Worm (Caenorhabditis elegans) whole organism, late embryonic: ENCODE measurements around the gene lec-3.
A peak's percentile ranks its signal among the peaks of the same experiment; 100 is the strongest.

Experiments
- K09A11.1 ChIP-seq: sonication (generic microtip); optimal IDR thresholded peaks from 2 replicates; lab custom pipeline; 2017; ENCODE audit warnings: antibody characterized with exemption, mild to moderate bottlenecking, missing genetic modification characterization, missing compliant biosample characterization; ENCODE audit not compliant: insufficient read depth
- T23F11.4 ChIP-seq: fragments of 200-800 bp; sonication (Bioruptor generic); optimal IDR thresholded peaks from 2 replicates; lab custom pipeline; 2018; ENCODE audit warnings: mild to moderate bottlenecking, missing genetic modification characterization, missing compliant biosample characterization
- ahr-1 ChIP-seq: sonication (generic microtip); optimal IDR thresholded peaks from 2 replicates; lab custom pipeline; 2016; ENCODE audit warnings: missing genetic modification characterization, missing compliant biosample characterization
- ama-1 ChIP-seq: fragments of 150-350 bp; optimal IDR thresholded peaks from 2 replicates; lab custom pipeline; 2014
- ceh-18 ChIP-seq: sonication (generic microtip); optimal IDR thresholded peaks from 2 replicates; lab custom pipeline; 2016; ENCODE audit warnings: missing genetic modification characterization, missing compliant biosample characterization
- ceh-19 ChIP-seq: fragments of 200-800 bp; sonication (Bioruptor generic); optimal IDR thresholded peaks from 2 replicates; lab custom pipeline; 2018; ENCODE audit warnings: mild to moderate bottlenecking, missing genetic modification characterization, missing compliant biosample characterization
- ceh-2 ChIP-seq: sonication (generic microtip); optimal IDR thresholded peaks from 2 replicates; lab custom pipeline; 2016; ENCODE audit warnings: missing genotype, missing genetic modification characterization, missing compliant biosample characterization
- ceh-30 ChIP-seq: fragments of 150-350 bp; optimal IDR thresholded peaks from 2 replicates; lab custom pipeline; 2014; ENCODE audit warnings: missing biosample characterization, missing genetic modification characterization
- ceh-31 ChIP-seq: sonication (generic microtip); optimal IDR thresholded peaks from 2 replicates; lab custom pipeline; 2016; ENCODE audit warnings: missing genetic modification characterization, missing compliant biosample characterization
- ceh-45 ChIP-seq: fragments of 200-800 bp; sonication (Bioruptor generic); IDR thresholded peaks from 2 replicates; pipeline ENCODE4 v1.3.6; 2022; ENCODE audit warnings: missing genetic modification reagents, missing genetic modification characterization, missing compliant biosample characterization
- ceh-48 ChIP-seq: sonication (generic microtip); optimal IDR thresholded peaks from 2 replicates; lab custom pipeline; 2016; ENCODE audit warnings: missing genetic modification characterization, inconsistent platforms, missing compliant biosample characterization
- ceh-9 ChIP-seq: sonication (generic microtip); optimal IDR thresholded peaks from 2 replicates; lab custom pipeline; 2016; ENCODE audit warnings: mild to moderate bottlenecking, missing genetic modification characterization, inconsistent platforms, missing compliant biosample characterization
- che-1 ChIP-seq: sonication (generic microtip); optimal IDR thresholded peaks from 2 replicates; lab custom pipeline; 2016; ENCODE audit warnings: mild to moderate bottlenecking, missing genetic modification characterization, missing compliant biosample characterization
- dmd-4 ChIP-seq: sonication (generic microtip); optimal IDR thresholded peaks from 2 replicates; lab custom pipeline; 2016; ENCODE audit warnings: borderline replicate concordance, missing genetic modification characterization, missing compliant biosample characterization
- dve-1 ChIP-seq: sonication (generic microtip); optimal IDR thresholded peaks from 2 replicates; lab custom pipeline; 2017; ENCODE audit warnings: antibody characterized with exemption, mild to moderate bottlenecking, missing genetic modification characterization, missing compliant biosample characterization
- elt-2 ChIP-seq: sonication (generic microtip); optimal IDR thresholded peaks from 2 replicates; lab custom pipeline; 2016; ENCODE audit warnings: missing genetic modification reagents, missing genetic modification characterization, missing compliant biosample characterization
- ets-4 ChIP-seq: sonication (generic microtip); optimal IDR thresholded peaks from 2 replicates; lab custom pipeline; 2016; ENCODE audit warnings: missing genetic modification characterization, missing compliant biosample characterization
- fax-1 ChIP-seq: sonication (generic microtip); optimal IDR thresholded peaks from 2 replicates; lab custom pipeline; 2016; ENCODE audit warnings: missing genotype, missing genetic modification characterization, missing compliant biosample characterization
- fkh-6 ChIP-seq: sonication (generic microtip); optimal IDR thresholded peaks from 2 replicates; lab custom pipeline; 2016; ENCODE audit warnings: missing genetic modification characterization, missing compliant biosample characterization
- hlh-13 ChIP-seq: fragments of 200-800 bp; sonication (Bioruptor generic); optimal IDR thresholded peaks from 2 replicates; lab custom pipeline; 2018; ENCODE audit warnings: mild to moderate bottlenecking, missing genetic modification characterization, missing compliant biosample characterization
- hlh-15 ChIP-seq: sonication (generic microtip); optimal IDR thresholded peaks from 2 replicates; lab custom pipeline; 2016; ENCODE audit warnings: missing genetic modification characterization, missing compliant biosample characterization
- hlh-30 ChIP-seq: sonication (generic microtip); optimal IDR thresholded peaks from 2 replicates; lab custom pipeline; 2017; ENCODE audit warnings: antibody characterized with exemption, missing genetic modification characterization, missing compliant biosample characterization; ENCODE audit not compliant: insufficient read depth
- madf-2 ChIP-seq: sonication (generic microtip); optimal IDR thresholded peaks from 2 replicates; lab custom pipeline; 2017; ENCODE audit warnings: missing genetic modification characterization, missing compliant biosample characterization
- mec-3 ChIP-seq: sonication (generic microtip); optimal IDR thresholded peaks from 2 replicates; lab custom pipeline; 2016; ENCODE audit warnings: borderline replicate concordance, missing genetic modification characterization, missing compliant biosample characterization
- nhr-11 ChIP-seq: fragments of 150-350 bp; optimal IDR thresholded peaks from 2 replicates; lab custom pipeline; 2014; ENCODE audit warnings: missing biosample characterization, missing genetic modification characterization
- nhr-232 ChIP-seq: sonication (generic microtip); optimal IDR thresholded peaks from 2 replicates; lab custom pipeline; 2016; ENCODE audit warnings: missing genetic modification characterization, missing compliant biosample characterization
- odd-2 ChIP-seq: sonication (generic microtip); optimal IDR thresholded peaks from 2 replicates; lab custom pipeline; 2017; ENCODE audit warnings: antibody characterized with exemption, mild to moderate bottlenecking, missing genetic modification characterization, missing compliant biosample characterization
- pha-4 ChIP-seq: fragments of 150-350 bp; optimal IDR thresholded peaks from 2 replicates; lab custom pipeline; 2018; ENCODE audit warnings: missing biosample characterization, missing genetic modification reagents, missing genetic modification characterization
- pqm-1 ChIP-seq: sonication (generic microtip); optimal IDR thresholded peaks from 2 replicates; lab custom pipeline; 2016; ENCODE audit warnings: missing genetic modification characterization, missing compliant biosample characterization
- pros-1 ChIP-seq: fragments of 150-350 bp; optimal IDR thresholded peaks from 2 replicates; lab custom pipeline; 2014; ENCODE audit warnings: missing biosample characterization, missing genetic modification reagents, missing genetic modification characterization
- sdc-2 ChIP-seq: sonication (generic microtip); optimal IDR thresholded peaks from 2 replicates; lab custom pipeline; 2016; ENCODE audit warnings: missing genotype, missing genetic modification characterization, missing compliant biosample characterization
- sox-2 ChIP-seq: fragments of 200-800 bp; sonication (Bioruptor generic); IDR thresholded peaks from 2 replicates; pipeline ENCODE4 v1.3.6; 2022; ENCODE audit warnings: missing genetic modification reagents, missing genetic modification characterization, missing compliant biosample characterization
- syd-9 ChIP-seq: sonication (generic microtip); optimal IDR thresholded peaks from 2 replicates; lab custom pipeline; 2016; ENCODE audit warnings: mild to moderate bottlenecking, missing genetic modification characterization, moderate library complexity, missing compliant biosample characterization
- tbx-2 ChIP-seq: sonication (generic microtip); optimal IDR thresholded peaks from 2 replicates; lab custom pipeline; 2016; ENCODE audit warnings: missing genetic modification characterization, missing compliant biosample characterization
- tbx-7 ChIP-seq: sonication (generic microtip); optimal IDR thresholded peaks from 2 replicates; lab custom pipeline; 2016; ENCODE audit warnings: missing genotype, missing genetic modification characterization, missing compliant biosample characterization
- ttx-3 ChIP-seq: sonication (generic microtip); optimal IDR thresholded peaks from 2 replicates; lab custom pipeline; 2016; ENCODE audit warnings: missing genetic modification reagents, missing genetic modification characterization, missing compliant biosample characterization
- unc-3 ChIP-seq, 2 experiments: fragments of 200-800 bp in 1 of 2; sonication (Bioruptor generic) in 1 of 2; sonication (generic microtip) in 1 of 2; conservative IDR thresholded peaks in 1 of 2; optimal IDR thresholded peaks in 1 of 2; 2 replicates each; pipeline versions ENCODE4 v1.3.6 to Lab custom; 2016 to 2022; ENCODE audit warnings: missing compliant biosample characterization in 2 of 2, missing genetic modification characterization in 2 of 2, missing genetic modification reagents in 1 of 2
- unc-42 ChIP-seq: sonication (generic microtip); optimal IDR thresholded peaks from 2 replicates; lab custom pipeline; 2016; ENCODE audit warnings: missing genotype, missing genetic modification characterization, missing compliant biosample characterization
- unc-55 ChIP-seq: sonication (generic microtip); optimal IDR thresholded peaks from 2 replicates; lab custom pipeline; 2017; ENCODE audit warnings: missing biosample characterization, missing genetic modification reagents, missing genetic modification characterization
- ztf-16 ChIP-seq: sonication (generic microtip); optimal IDR thresholded peaks from 2 replicates; lab custom pipeline; 2017; ENCODE audit warnings: missing genetic modification characterization, missing compliant biosample characterization

The lec-3 gene

DNA sequence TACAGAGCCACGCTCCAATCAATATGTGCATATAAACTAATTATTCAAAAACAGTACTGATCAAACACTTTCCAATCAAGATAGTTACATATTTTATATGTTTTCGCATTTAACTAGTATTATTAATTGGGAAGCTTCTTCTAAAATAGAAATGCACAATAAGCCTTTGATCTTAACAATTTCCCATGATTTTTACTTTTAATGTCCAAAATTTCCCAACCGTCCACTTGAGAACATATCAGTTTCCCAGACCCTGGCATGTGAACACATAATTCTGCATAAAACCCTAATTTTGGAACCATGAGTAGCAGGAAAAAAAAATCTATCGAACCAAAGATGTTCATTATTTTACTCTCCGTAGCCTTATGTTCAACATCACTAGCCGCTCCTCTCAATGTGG is 14.5 kb upstream of the lec-3 start, which contains the start of gene R53.8:
TSS of gene R53.8 (plus strand) at position 301 of the 400 bp plus-strand sequence.
- TF ChIP-seq T23F11.4 (no peak), ceh-45 (no peak), ceh-19 (GFP tag; lab: Kevin White, UChicago) (no peak), hlh-30 (tag; lab: Kevin White, UChicago) (no peak), ets-4 (tag; lab: Kevin White, UChicago) (no peak), ceh-30 (tag; lab: Kevin White, UChicago) (no peak), ahr-1 (tag; lab: Kevin White, UChicago) (no peak), mec-3 (tag; lab: Kevin White, UChicago) (no peak), nhr-11 (tag; lab: Kevin White, UChicago) (no peak), unc-3 (GFP tag; conservative IDR thresholded peaks at IDR 0.05; lab: Robert Waterston, UW) (no peak), unc-3 (tag; optimal IDR thresholded peaks at IDR 0.05; lab: Kevin White, UChicago) (no peak), fkh-6 (no peak)

DNA sequence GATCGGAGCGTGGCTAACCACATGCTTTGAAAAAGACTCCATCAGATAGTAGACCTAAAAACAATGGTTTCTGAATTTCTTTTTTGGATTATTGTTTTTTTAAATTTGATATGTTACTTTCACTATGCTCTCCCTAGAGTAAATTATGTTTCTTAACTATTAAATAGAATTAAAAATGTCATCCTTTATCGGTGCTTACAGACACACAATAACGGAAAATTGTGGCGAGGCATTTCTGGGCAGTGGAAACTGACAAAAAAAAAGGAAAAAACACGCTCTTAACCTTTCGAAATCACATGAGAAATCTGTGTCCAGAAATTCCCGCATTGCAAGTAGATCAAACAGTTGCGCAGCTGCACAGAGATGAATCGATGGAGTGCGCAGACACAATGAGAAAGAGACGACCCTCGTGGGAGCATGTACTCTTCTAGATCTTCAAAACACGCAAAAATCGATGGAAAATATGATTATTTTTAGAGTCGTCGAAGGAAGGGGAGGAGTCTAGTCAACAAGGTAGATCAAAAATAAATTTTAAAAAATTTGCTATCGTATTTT is 10.8 kb upstream of the lec-3 start, which contains the start of gene ZK892.6:
TSS of gene ZK892.6 (minus strand) at position 51 of the 555 bp plus-strand sequence.
- TF ChIP-seq hlh-15 (tag; lab: Kevin White, UChicago) (no peak), ceh-45 (no peak), ceh-9 (no peak), tbx-7 (tag; lab: Kevin White, UChicago) (no peak), ceh-30 (tag; lab: Kevin White, UChicago) (no peak), ztf-16 (tag; lab: Kevin White, UChicago) (no peak), hlh-13 (GFP tag; lab: Kevin White, UChicago) (no peak), tbx-2 (no peak), sdc-2 (tag; lab: Kevin White, UChicago) (no peak), ceh-2 (tag; lab: Kevin White, UChicago) (no peak), ceh-48 (tag; lab: Kevin White, UChicago) (no peak), ttx-3 (tag; lab: Kevin White, UChicago) (no peak), sox-2 (GFP tag; lab: Robert Waterston, UW) (no peak), pros-1 (no peak), mec-3 (tag; lab: Kevin White, UChicago) (no peak), syd-9 (no peak)
- TF ChIP-seq, all 69 proteins: peak for 0

- TF ChIP-seq elt-2 (tag; lab: Kevin White, UChicago): no peak
- TF ChIP-seq nhr-232: no peak
- no peak for TF ChIP-seq odd-2 (tag; lab: Kevin White, UChicago)
- no peak for TF ChIP-seq sox-2 (GFP tag; lab: Robert Waterston, UW)
- no peak for TF ChIP-seq dve-1
- no peak for TF ChIP-seq madf-2
- no peak for TF ChIP-seq fkh-6
- TF ChIP-seq hlh-30 (tag; lab: Kevin White, UChicago): no peak
- TF ChIP-seq che-1 (tag; lab: Kevin White, UChicago): no peak
- no peak for TF ChIP-seq fax-1 (tag; lab: Kevin White, UChicago)
- TF ChIP-seq ceh-18: no peak
- TF ChIP-seq mec-3 (tag; lab: Kevin White, UChicago): no peak
- no peak for TF ChIP-seq K09A11.1 (tag; lab: Kevin White, UChicago)
- no peak for TF ChIP-seq pqm-1 (tag; lab: Kevin White, UChicago)
- TF ChIP-seq, all 69 proteins: peak for 0
Observed at ce11 chrII:9981760-9982159, 9.2 kb upstream of the lec-3 start, which contains the start of gene sdz-38. Gene sdz-38 (minus strand): TSS chrII:9981860.

DNA sequence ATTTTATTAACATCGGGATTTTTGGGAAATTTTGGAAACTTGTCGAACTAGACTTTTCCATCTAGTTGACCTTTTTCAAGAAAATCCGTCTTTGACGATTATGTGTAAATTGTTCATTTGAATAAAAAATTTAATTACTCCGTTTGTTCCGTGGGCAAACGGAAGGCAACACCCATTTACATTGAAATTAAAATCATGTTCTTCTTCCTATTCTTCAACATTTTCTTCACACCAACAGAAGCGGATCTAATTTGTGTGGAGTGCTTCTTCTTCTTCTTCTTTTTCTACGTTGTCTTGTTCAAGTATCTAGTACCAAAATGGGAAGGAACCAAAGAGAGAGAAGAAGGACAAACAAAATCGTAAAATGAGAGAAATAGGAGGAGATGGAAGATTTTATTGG is 8.5 kb upstream of the lec-3 start:
- no peak for TF ChIP-seq dmd-4
- no peak for TF ChIP-seq ama-1 (lab: Kevin White, UChicago)
- TF ChIP-seq tbx-7 (tag; lab: Kevin White, UChicago): no peak
- peak; percentile 42 for TF ChIP-seq ceh-31 (tag; lab: Kevin White, UChicago)
- no peak for TF ChIP-seq ceh-18
- no peak for TF ChIP-seq madf-2
- no peak for TF ChIP-seq T23F11.4
- peak; percentile 81 for TF ChIP-seq unc-42 (tag; lab: Kevin White, UChicago)
- TF ChIP-seq ceh-48 (tag; lab: Kevin White, UChicago): no peak
- no peak for TF ChIP-seq unc-55 (GFP tag; lab: Kevin White, UChicago)
- TF ChIP-seq pha-4: no peak
